Worm (Caenorhabditis elegans) whole organism, L4 larva: ENCODE measurements around the gene ZK354.6.
A peak's percentile ranks its signal among the peaks of the same experiment; 100 is the strongest.

Source experiments
- F26F4.8 ChIP-seq: fragments of 200-800 bp; sonication (Bioruptor generic); conservative IDR thresholded peaks from 2 replicates; pipeline ENCODE4 v1.3.6; 2022; ENCODE audit warnings: missing genetic modification characterization, missing compliant biosample characterization
- F37D6.2 ChIP-seq: sonication (generic microtip); optimal IDR thresholded peaks from 2 replicates; lab custom pipeline; 2016; ENCODE audit warnings: mild to moderate bottlenecking, missing genetic modification characterization, missing compliant biosample characterization
- F44E2.7 ChIP-seq: fragments of 200-800 bp; sonication (Bioruptor generic); IDR thresholded peaks from 2 replicates; pipeline ENCODE4 v2.1.2; 2022; ENCODE audit warnings: missing genetic modification characterization, missing compliant biosample characterization
- F49E8.2 ChIP-seq: sonication (generic microtip); optimal IDR thresholded peaks from 2 replicates; lab custom pipeline; 2016; ENCODE audit warnings: missing compliant biosample characterization, mild to moderate bottlenecking, missing genetic modification characterization, borderline replicate concordance
- R02D3.7 ChIP-seq: fragments of 150-350 bp; sonication (generic microtip); optimal IDR thresholded peaks from 3 replicates; lab custom pipeline; 2014; ENCODE audit warnings: missing biosample characterization, missing genetic modification characterization
- T26A8.4 ChIP-seq: fragments of 200-800 bp; sonication (Bioruptor generic); IDR thresholded peaks from 2 replicates; pipeline ENCODE4 v1.3.6; 2022; ENCODE audit warnings: missing genetic modification characterization, missing compliant biosample characterization
- Y105C5A.15 ChIP-seq: fragments of 200-800 bp; sonication (Bioruptor generic); IDR thresholded peaks from 2 replicates; pipeline ENCODE4 v1.3.6; 2022; ENCODE audit warnings: missing genetic modification characterization, missing compliant biosample characterization
- Y48G9A.11 ChIP-seq: fragments of 200-800 bp; sonication (Bioruptor generic); IDR thresholded peaks from 2 replicates; pipeline ENCODE4 v1.3.6; 2022; ENCODE audit warnings: missing genetic modification reagents, missing genetic modification characterization, missing compliant biosample characterization
- Y75B8A.6 ChIP-seq: fragments of 200-800 bp; sonication (Bioruptor generic); IDR thresholded peaks from 2 replicates; pipeline ENCODE4 v1.3.6; 2022; ENCODE audit warnings: missing genetic modification reagents, missing genetic modification characterization, missing compliant biosample characterization
- ZK546.5 ChIP-seq, 2 experiments: sonication (generic microtip); optimal IDR thresholded peaks; 2 replicates each; lab custom pipeline; 2017; ENCODE audit warnings: missing biosample characterization in 2 of 2, missing genetic modification characterization in 2 of 2
- aha-1 ChIP-seq: fragments of 150-350 bp; peaks from one replicate; lab custom pipeline; 2014; ENCODE audit warnings: missing biosample characterization, missing genetic modification characterization
- aly-2 ChIP-seq: sonication (generic microtip); optimal IDR thresholded peaks from 2 replicates; lab custom pipeline; 2018; ENCODE audit warnings: missing biosample characterization, missing genetic modification characterization
- arid-1 ChIP-seq: fragments of 200-800 bp; sonication (Bioruptor generic); conservative IDR thresholded peaks from 2 replicates; pipeline ENCODE4 v1.3.6; 2022; ENCODE audit warnings: missing genetic modification reagents, missing genetic modification characterization, missing compliant biosample characterization
- ceh-44 ChIP-seq: fragments of 200-800 bp; sonication (Bioruptor generic); IDR thresholded peaks from 2 replicates; pipeline ENCODE4 v1.3.6; 2022; ENCODE audit warnings: missing genetic modification reagents, missing genetic modification characterization, missing compliant biosample characterization
- ceh-62 ChIP-seq: sonication (generic microtip); optimal IDR thresholded peaks from 2 replicates; lab custom pipeline; 2017; ENCODE audit warnings: missing biosample characterization, missing genetic modification characterization
- daf-16 ChIP-seq, 3 experiments: sonication (generic microtip); optimal IDR thresholded peaks; 2 replicates each; lab custom pipeline; 2016 to 2017; ENCODE audit warnings: missing genetic modification characterization in 3 of 3, missing genetic modification reagents in 3 of 3, mild to moderate bottlenecking in 2 of 3, missing compliant biosample characterization in 2 of 3, missing biosample characterization in 1 of 3, moderate library complexity in 1 of 3
- dmd-6 ChIP-seq: fragments of 200-800 bp; sonication (Bioruptor generic); IDR thresholded peaks from 2 replicates; pipeline ENCODE4 v1.3.6; 2022; ENCODE audit warnings: missing genetic modification reagents, missing genetic modification characterization, missing compliant biosample characterization
- dve-1 ChIP-seq: sonication (generic microtip); optimal IDR thresholded peaks from 2 replicates; lab custom pipeline; 2017; ENCODE audit warnings: antibody characterized with exemption, mild to moderate bottlenecking, missing genetic modification characterization, missing compliant biosample characterization; ENCODE audit not compliant: insufficient read depth
- egl-43 ChIP-seq: fragments of 200-800 bp; sonication (Bioruptor generic); IDR thresholded peaks from 2 replicates; pipeline ENCODE4 v1.3.6; 2022; ENCODE audit warnings: missing genetic modification reagents, missing genetic modification characterization, missing compliant biosample characterization
- fkh-10 ChIP-seq: fragments of 150-350 bp; optimal IDR thresholded peaks from 2 replicates; lab custom pipeline; 2014; ENCODE audit warnings: missing biosample characterization, missing genetic modification reagents, missing genetic modification characterization
- hlh-11 ChIP-seq: fragments of 200-800 bp; sonication (Bioruptor generic); optimal IDR thresholded peaks from 2 replicates; lab custom pipeline; 2018; ENCODE audit warnings: mild to moderate bottlenecking, missing genetic modification characterization, missing compliant biosample characterization
- hlh-30 ChIP-seq: sonication (generic microtip); optimal IDR thresholded peaks from 2 replicates; lab custom pipeline; 2017; ENCODE audit warnings: antibody characterized with exemption, mild to moderate bottlenecking, missing genetic modification characterization, missing compliant biosample characterization; ENCODE audit not compliant: insufficient read depth
- hmg-1.1 ChIP-seq: fragments of 200-800 bp; sonication (Bioruptor generic); IDR thresholded peaks from 2 replicates; pipeline ENCODE4 v1.3.6; 2022; ENCODE audit warnings: missing genetic modification reagents, missing genetic modification characterization, missing compliant biosample characterization
- lim-7 ChIP-seq: fragments of 200-800 bp; sonication (Bioruptor generic); IDR thresholded peaks from 2 replicates; pipeline ENCODE4 v1.3.6; 2022; ENCODE audit warnings: missing genetic modification characterization, missing compliant biosample characterization
- lin-38 ChIP-seq: fragments of 200-800 bp; sonication (Bioruptor generic); IDR thresholded peaks from 2 replicates; pipeline ENCODE4 v1.3.6; 2022; ENCODE audit warnings: missing genetic modification reagents, missing genetic modification characterization, missing compliant biosample characterization
- lsy-2 ChIP-seq, 2 experiments: fragments of 150-350 bp in 1 of 2; sonication (generic microtip) in 1 of 2; optimal IDR thresholded peaks; 2 replicates each; lab custom pipeline; 2014 to 2017; ENCODE audit warnings: missing biosample characterization in 2 of 2, missing genetic modification characterization in 2 of 2
- mep-1 ChIP-seq: fragments of 150-350 bp; sonication (generic microtip); optimal IDR thresholded peaks from 3 replicates; lab custom pipeline; 2014; ENCODE audit warnings: missing biosample characterization, missing genetic modification characterization
- nhr-102 ChIP-seq: sonication (generic microtip); optimal IDR thresholded peaks from 2 replicates; lab custom pipeline; 2016; ENCODE audit warnings: mild to moderate bottlenecking, missing genetic modification characterization, moderate library complexity, missing compliant biosample characterization
- nhr-11 ChIP-seq: fragments of 150-350 bp; optimal IDR thresholded peaks from 2 replicates; lab custom pipeline; 2014; ENCODE audit warnings: missing biosample characterization, missing genetic modification characterization
- nhr-237 ChIP-seq: sonication (generic microtip); optimal IDR thresholded peaks from 2 replicates; lab custom pipeline; 2017; ENCODE audit warnings: missing biosample characterization, missing genetic modification characterization
- nhr-28 ChIP-seq: fragments of 150-350 bp; optimal IDR thresholded peaks from 2 replicates; lab custom pipeline; 2014; ENCODE audit warnings: missing biosample characterization, missing genetic modification characterization
- nhr-6 ChIP-seq: fragments of 150-350 bp; optimal IDR thresholded peaks from 2 replicates; lab custom pipeline; 2014; ENCODE audit warnings: missing biosample characterization, missing genetic modification characterization
- nhr-77 ChIP-seq: fragments of 150-350 bp; optimal IDR thresholded peaks from 2 replicates; lab custom pipeline; 2014; ENCODE audit warnings: missing biosample characterization, missing genetic modification characterization
- pqm-1 ChIP-seq: sonication (generic microtip); optimal IDR thresholded peaks from 2 replicates; lab custom pipeline; 2017; ENCODE audit warnings: missing biosample characterization, missing genetic modification characterization
- saeg-2 ChIP-seq: fragments of 200-800 bp; sonication (Bioruptor generic); IDR thresholded peaks from 2 replicates; pipeline ENCODE4 v1.3.6; 2022; ENCODE audit warnings: missing genetic modification reagents, missing genetic modification characterization, missing compliant biosample characterization
- set-16 ChIP-seq: fragments of 200-800 bp; sonication (Bioruptor generic); IDR thresholded peaks from 2 replicates; pipeline ENCODE4 v1.3.6; 2022; ENCODE audit warnings: missing genetic modification reagents, missing genetic modification characterization, missing compliant biosample characterization
- skn-1 ChIP-seq: fragments of 150-350 bp; optimal IDR thresholded peaks from 2 replicates; lab custom pipeline; 2014; ENCODE audit warnings: missing biosample characterization, missing genetic modification characterization
- snpc-1.2 ChIP-seq: fragments of 200-800 bp; sonication (Bioruptor generic); IDR thresholded peaks from 2 replicates; pipeline ENCODE4 v1.3.6; 2022; ENCODE audit warnings: missing genetic modification reagents, missing genetic modification characterization, missing compliant biosample characterization
- spr-1 ChIP-seq: sonication (generic microtip); optimal IDR thresholded peaks from 2 replicates; lab custom pipeline; 2016; ENCODE audit warnings: mild to moderate bottlenecking, missing genetic modification characterization, missing compliant biosample characterization
- tag-97 ChIP-seq: fragments of 200-800 bp; sonication (Bioruptor generic); IDR thresholded peaks from 2 replicates; pipeline ENCODE4 v1.3.6; 2022; ENCODE audit warnings: missing genetic modification characterization, missing compliant biosample characterization
- unc-130 ChIP-seq: sonication (generic microtip); optimal IDR thresholded peaks from 2 replicates; lab custom pipeline; 2016; ENCODE audit warnings: missing genetic modification reagents, missing genetic modification characterization, missing compliant biosample characterization
- zag-1 ChIP-seq: fragments of 150-350 bp; optimal IDR thresholded peaks from 2 replicates; lab custom pipeline; 2014; ENCODE audit warnings: missing biosample characterization, missing genetic modification characterization
- zip-2 ChIP-seq: fragments of 150-350 bp; optimal IDR thresholded peaks from 2 replicates; lab custom pipeline; 2014; ENCODE audit warnings: missing biosample characterization, missing genetic modification characterization

ZK354.6 gene

DNA sequence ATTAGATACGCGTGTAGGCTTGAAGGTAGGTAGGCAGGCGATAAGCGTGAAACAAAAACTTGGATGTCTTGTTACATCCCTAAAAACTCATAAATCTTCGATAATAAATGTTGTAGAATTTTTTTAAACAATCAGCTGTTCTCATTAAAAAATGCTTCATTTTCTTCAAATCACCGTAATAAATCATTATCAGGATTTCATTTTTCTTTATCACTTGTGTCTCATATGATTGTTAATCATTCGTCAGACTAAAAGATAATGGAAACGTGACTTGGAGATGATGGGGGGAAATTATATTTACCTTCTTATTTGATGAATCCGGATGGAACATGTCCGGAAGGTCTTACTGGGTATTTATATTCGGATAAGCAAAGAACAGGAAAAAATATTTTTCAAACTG, 36.1 kb upstream of the ZK354.6 start (continued):
- TF ChIP-seq nhr-77, result no peak

DNA sequence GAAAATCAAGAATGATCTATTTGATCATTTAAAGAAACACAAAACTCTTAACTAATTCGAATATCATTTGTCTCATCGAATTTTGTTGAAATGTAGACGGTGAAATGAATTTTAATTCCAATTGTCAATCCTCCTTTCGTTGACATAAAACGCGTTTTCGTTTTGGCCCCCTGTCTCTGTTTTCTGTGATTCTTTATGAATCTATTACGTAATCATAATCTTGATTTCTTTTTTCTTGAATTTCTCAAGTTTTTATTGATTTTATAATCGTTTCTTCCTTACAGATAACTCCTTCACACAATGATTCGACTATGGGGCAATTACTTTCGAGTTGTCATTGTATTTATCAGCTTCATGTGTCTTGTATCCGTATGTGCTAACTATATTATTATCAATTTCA, 34.8 kb upstream of the ZK354.6 start, which contains the start of gene Y4C6B.3:
Gene Y4C6B.3 (plus strand): TSS at position 301 of the 400 bp plus-strand sequence.
- TF ChIP-seq zag-1 (no peak), set-16 (GFP tag; lab: Robert Waterston, UW) (no peak), Y105C5A.15 (GFP tag; lab: Robert Waterston, UW) (no peak), arid-1 (GFP tag; lab: Robert Waterston, UW) (no peak), skn-1 (tag; lab: Kevin White, UChicago) (no peak), dve-1 (tag; lab: Kevin White, UChicago) (no peak)

DNA sequence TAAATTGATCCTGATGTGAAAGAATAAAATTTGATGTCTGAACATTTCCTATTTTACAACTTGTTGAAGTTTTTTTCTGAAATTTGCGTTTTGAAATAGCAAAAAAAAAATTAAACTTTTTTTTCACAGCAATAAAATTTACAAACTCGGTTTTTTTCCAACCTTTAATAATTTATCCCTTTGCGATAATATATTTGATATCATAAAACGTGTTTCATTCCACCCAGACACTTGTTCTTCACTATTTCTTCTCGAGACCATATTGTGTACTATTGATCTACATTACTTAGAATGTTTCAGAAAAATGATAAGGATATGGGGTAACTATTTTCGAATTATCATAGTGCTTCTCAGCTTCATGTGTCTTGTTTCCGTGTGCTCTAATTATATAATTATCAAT, 28.8 kb upstream of the ZK354.6 start, which contains the start of gene Y4C6B.4:
Gene Y4C6B.4 (plus strand): TSS at position 301 of the 400 bp plus-strand sequence.
- TF ChIP-seq F26F4.8 (no peak), fkh-10 (GFP tag; lab: Kevin White, UChicago) (no peak), nhr-6 (tag; lab: Kevin White, UChicago) (no peak), saeg-2 (GFP tag; lab: Robert Waterston, UW) (no peak), egl-43 (GFP tag; lab: Robert Waterston, UW) (no peak), nhr-237 (no peak), lin-38 (GFP tag; lab: Robert Waterston, UW) (no peak), ceh-62 (tag; lab: Kevin White, UChicago) (no peak)

DNA sequence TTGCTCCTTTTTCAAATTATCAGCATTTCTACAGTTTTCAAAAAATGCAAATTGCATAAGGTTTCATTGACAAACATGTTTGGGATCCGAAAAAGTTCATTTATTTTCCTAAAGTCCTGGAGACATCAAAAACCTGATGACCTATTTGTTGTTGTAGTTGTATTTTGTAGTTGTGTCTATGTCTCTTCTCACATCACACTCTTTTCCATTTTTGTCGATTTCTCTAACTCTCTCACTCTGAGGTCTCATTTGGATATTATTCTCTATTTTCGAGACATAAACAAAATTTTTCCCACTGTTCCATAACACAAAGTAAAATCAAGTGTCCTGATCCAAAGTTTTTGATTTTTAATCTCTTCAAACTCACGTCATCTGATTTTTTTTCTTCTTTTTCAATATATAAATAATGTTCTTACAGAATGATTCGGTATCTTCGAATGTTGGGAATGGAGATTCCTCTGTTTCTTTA, 21.5 kb upstream of the ZK354.6 start, which contains the start of gene slc-46A:
Gene slc-46A (plus strand): TSS at position 419 of the 469 bp plus-strand sequence.
- TF ChIP-seq aha-1 (tag; lab: Kevin White, UChicago), result peak; percentile 61
- no peak for TF ChIP-seq F37D6.2
- no peak for TF ChIP-seq daf-16 (GFP tag; optimal IDR thresholded peaks at IDR 0.05; lab: Kevin White, UChicago)
- peak; percentile 5 for TF ChIP-seq daf-16 (tag; optimal IDR thresholded peaks at IDR 0.05; lab: Kevin White, UChicago)
- TF ChIP-seq pqm-1 (tag; lab: Kevin White, UChicago), result peak; percentile 51
- no peak for TF ChIP-seq ZK546.5 (tag; optimal IDR thresholded peaks at IDR 0.05; lab: Kevin White, UChicago)
- TF ChIP-seq nhr-28 (tag; lab: Kevin White, UChicago), result peak; percentile 86
- TF ChIP-seq R02D3.7 (tag; lab: Kevin White, UChicago), result no peak

DNA sequence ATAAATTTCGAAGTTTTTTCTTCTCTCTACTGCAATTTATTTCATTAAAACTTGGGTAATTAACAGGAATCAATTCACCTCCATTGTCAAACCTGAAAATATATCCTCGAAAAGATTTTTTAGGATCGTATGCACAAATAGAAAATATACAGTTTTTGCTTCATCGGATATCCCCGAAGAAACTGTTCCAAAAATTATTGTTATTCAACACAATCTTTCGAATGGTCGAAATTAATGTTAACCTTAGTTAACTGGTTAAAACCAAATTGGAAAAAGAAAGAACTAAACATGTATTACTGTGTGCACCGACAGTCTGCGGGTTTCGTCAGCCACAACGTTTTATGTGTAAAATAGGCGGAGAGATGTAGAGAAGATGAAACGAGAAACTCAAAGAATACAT, 19.8 kb upstream of the ZK354.6 start:
- TF ChIP-seq F49E8.2 (tag; lab: Kevin White, UChicago) (peak; percentile 53), lsy-2 (tag; optimal IDR thresholded peaks at IDR 0.05; lab: Kevin White, UChicago) (no peak), zag-1 (no peak), aly-2 (tag; lab: Kevin White, UChicago) (no peak), nhr-102 (tag; lab: Kevin White, UChicago) (peak; percentile 72), pqm-1 (tag; lab: Kevin White, UChicago) (no peak), lim-7 (GFP tag; lab: Robert Waterston, UW) (no peak), zip-2 (no peak), lin-38 (GFP tag; lab: Robert Waterston, UW) (peak; percentile 54), ceh-44 (no peak), hlh-30 (tag; lab: Kevin White, UChicago) (peak; percentile 31), F44E2.7 (GFP tag; lab: Robert Waterston, UW) (no peak), Y75B8A.6 (GFP tag; lab: Robert Waterston, UW) (no peak), skn-1 (tag; lab: Kevin White, UChicago) (no peak), set-16 (GFP tag; lab: Robert Waterston, UW) (no peak), nhr-28 (tag; lab: Kevin White, UChicago) (no peak), snpc-1.2 (peak; percentile 99), spr-1 (tag; lab: Kevin White, UChicago) (no peak), hmg-1.1 (GFP tag; lab: Robert Waterston, UW) (no peak), arid-1 (GFP tag; lab: Robert Waterston, UW) (0 out of 2 replicates have a peak, but pooled peaks have one; percentile 18), mep-1 (tag; lab: Kevin White, UChicago) (no peak), Y48G9A.11 (no peak), hlh-11 (tag; lab: Kevin White, UChicago) (no peak), dmd-6 (GFP tag; lab: Robert Waterston, UW) (no peak), T26A8.4 (GFP tag; lab: Robert Waterston, UW) (peak; percentile 80), tag-97 (no peak), unc-130 (GFP tag; lab: Kevin White, UChicago) (no peak), nhr-11 (tag; lab: Kevin White, UChicago) (no peak)
